Worm (Caenorhabditis elegans) whole organism, L4 larva: Measurements from ENCODE around the gene Y38F1A.8.

Experiments
- F10B5.3 ChIP-seq: sonication (generic microtip); optimal IDR thresholded peaks from 2 replicates; lab custom pipeline; 2016; ENCODE audit warnings: mild to moderate bottlenecking, missing genetic modification characterization, missing compliant biosample characterization
- F44E2.7 ChIP-seq: fragments of 200-800 bp; sonication (Bioruptor generic); IDR thresholded peaks from 2 replicates; pipeline ENCODE4 v2.1.2; 2022; ENCODE audit warnings: missing genetic modification characterization, missing compliant biosample characterization
- aha-1 ChIP-seq: fragments of 150-350 bp; peaks from one replicate; lab custom pipeline; 2014; ENCODE audit warnings: missing biosample characterization, missing genetic modification characterization
- attf-4 ChIP-seq: sonication (generic microtip); optimal IDR thresholded peaks from 3 replicates; lab custom pipeline; 2017; ENCODE audit warnings: missing biosample characterization, missing genetic modification characterization
- ceh-62 ChIP-seq: sonication (generic microtip); optimal IDR thresholded peaks from 2 replicates; lab custom pipeline; 2017; ENCODE audit warnings: missing biosample characterization, missing genetic modification characterization
- ceh-82 ChIP-seq: sonication (generic microtip); optimal IDR thresholded peaks from 2 replicates; lab custom pipeline; 2017; ENCODE audit warnings: missing biosample characterization, missing genetic modification characterization
- cey-2 ChIP-seq: sonication (generic microtip); optimal IDR thresholded peaks from 3 replicates; lab custom pipeline; 2017; ENCODE audit warnings: missing genetic modification characterization, mild to moderate bottlenecking, missing compliant biosample characterization, antibody characterized with exemption, borderline replicate concordance; ENCODE audit not compliant: insufficient read depth
- daf-16 ChIP-seq, 3 experiments: sonication (generic microtip); optimal IDR thresholded peaks; 2 replicates each; lab custom pipeline; 2016 to 2017; ENCODE audit warnings: missing genetic modification characterization in 3 of 3, missing genetic modification reagents in 3 of 3, mild to moderate bottlenecking in 2 of 3, missing compliant biosample characterization in 2 of 3, missing biosample characterization in 1 of 3, moderate library complexity in 1 of 3
- dmd-6 ChIP-seq: fragments of 200-800 bp; sonication (Bioruptor generic); IDR thresholded peaks from 2 replicates; pipeline ENCODE4 v1.3.6; 2022; ENCODE audit warnings: missing genetic modification reagents, missing genetic modification characterization, missing compliant biosample characterization
- dve-1 ChIP-seq: sonication (generic microtip); optimal IDR thresholded peaks from 2 replicates; lab custom pipeline; 2017; ENCODE audit warnings: antibody characterized with exemption, mild to moderate bottlenecking, missing genetic modification characterization, missing compliant biosample characterization; ENCODE audit not compliant: insufficient read depth
- fkh-10 ChIP-seq: fragments of 150-350 bp; optimal IDR thresholded peaks from 2 replicates; lab custom pipeline; 2014; ENCODE audit warnings: missing biosample characterization, missing genetic modification reagents, missing genetic modification characterization
- hlh-11 ChIP-seq: fragments of 200-800 bp; sonication (Bioruptor generic); optimal IDR thresholded peaks from 2 replicates; lab custom pipeline; 2018; ENCODE audit warnings: mild to moderate bottlenecking, missing genetic modification characterization, missing compliant biosample characterization
- hlh-30 ChIP-seq: sonication (generic microtip); optimal IDR thresholded peaks from 2 replicates; lab custom pipeline; 2017; ENCODE audit warnings: antibody characterized with exemption, mild to moderate bottlenecking, missing genetic modification characterization, missing compliant biosample characterization; ENCODE audit not compliant: insufficient read depth
- hmg-1.1 ChIP-seq: fragments of 200-800 bp; sonication (Bioruptor generic); IDR thresholded peaks from 2 replicates; pipeline ENCODE4 v1.3.6; 2022; ENCODE audit warnings: missing genetic modification reagents, missing genetic modification characterization, missing compliant biosample characterization
- lin-1 ChIP-seq: fragments of 200-800 bp; sonication (Bioruptor generic); IDR thresholded peaks from 2 replicates; pipeline ENCODE4 v1.3.6; 2022; ENCODE audit warnings: missing genetic modification reagents, missing genetic modification characterization, missing compliant biosample characterization
- lin-13 ChIP-seq: fragments of 150-350 bp; optimal IDR thresholded peaks from 2 replicates; lab custom pipeline; 2014; ENCODE audit warnings: missing biosample characterization, missing genetic modification reagents, missing genetic modification characterization
- lsy-2 ChIP-seq, 2 experiments: fragments of 150-350 bp in 1 of 2; sonication (generic microtip) in 1 of 2; optimal IDR thresholded peaks; 2 replicates each; lab custom pipeline; 2014 to 2017; ENCODE audit warnings: missing biosample characterization in 2 of 2, missing genetic modification characterization in 2 of 2
- mdl-1 ChIP-seq, 2 experiments: fragments of 150-350 bp in 1 of 2; sonication (generic microtip) in 1 of 2; optimal IDR thresholded peaks; 2 replicates each; lab custom pipeline; 2014 to 2017; ENCODE audit warnings: missing biosample characterization in 2 of 2, missing genetic modification characterization in 2 of 2
- mep-1 ChIP-seq: fragments of 150-350 bp; sonication (generic microtip); optimal IDR thresholded peaks from 3 replicates; lab custom pipeline; 2014; ENCODE audit warnings: missing biosample characterization, missing genetic modification characterization
- mxl-3 ChIP-seq: fragments of 200-800 bp; sonication (Bioruptor generic); optimal IDR thresholded peaks from 2 replicates; lab custom pipeline; 2018; ENCODE audit warnings: mild to moderate bottlenecking, missing genetic modification characterization, missing compliant biosample characterization
- nhr-102 ChIP-seq: sonication (generic microtip); optimal IDR thresholded peaks from 2 replicates; lab custom pipeline; 2016; ENCODE audit warnings: mild to moderate bottlenecking, missing genetic modification characterization, moderate library complexity, missing compliant biosample characterization
- nhr-111 ChIP-seq: fragments of 200-800 bp; sonication (Bioruptor generic); optimal IDR thresholded peaks from 2 replicates; lab custom pipeline; 2018; ENCODE audit warnings: mild to moderate bottlenecking, missing genetic modification characterization, missing compliant biosample characterization
- nhr-28 ChIP-seq: fragments of 150-350 bp; optimal IDR thresholded peaks from 2 replicates; lab custom pipeline; 2014; ENCODE audit warnings: missing biosample characterization, missing genetic modification characterization
- nhr-42 ChIP-seq: fragments of 200-800 bp; sonication (Bioruptor generic); IDR thresholded peaks from 2 replicates; pipeline ENCODE4 v1.3.6; 2022; ENCODE audit warnings: missing genetic modification characterization, missing compliant biosample characterization
- nhr-48 ChIP-seq: sonication (generic microtip); optimal IDR thresholded peaks from 2 replicates; lab custom pipeline; 2016; ENCODE audit warnings: mild to moderate bottlenecking, missing genetic modification characterization, missing compliant biosample characterization
- nhr-77 ChIP-seq: fragments of 150-350 bp; optimal IDR thresholded peaks from 2 replicates; lab custom pipeline; 2014; ENCODE audit warnings: missing biosample characterization, missing genetic modification characterization
- pha-4 ChIP-seq, 2 experiments: fragments of 150-350 bp in 1 of 2; fragments of 200-800 bp in 1 of 2; sonication (Bioruptor generic) in 1 of 2; IDR thresholded peaks in 1 of 2; optimal IDR thresholded peaks in 1 of 2; 2 replicates each; pipeline versions ENCODE4 v1.3.6 to Lab custom; 2014 to 2022; ENCODE audit warnings: missing genetic modification characterization in 2 of 2, missing genetic modification reagents in 2 of 2, missing biosample characterization in 1 of 2, missing compliant biosample characterization in 1 of 2
- php-3 ChIP-seq: fragments of 200-800 bp; sonication (Bioruptor generic); IDR thresholded peaks from 2 replicates; pipeline ENCODE4 v1.3.6; 2022; ENCODE audit warnings: missing genetic modification reagents, missing genetic modification characterization, missing compliant biosample characterization
- pqm-1 ChIP-seq: sonication (generic microtip); optimal IDR thresholded peaks from 2 replicates; lab custom pipeline; 2017; ENCODE audit warnings: missing biosample characterization, missing genetic modification characterization
- rbr-2 ChIP-seq: sonication (generic microtip); optimal IDR thresholded peaks from 2 replicates; lab custom pipeline; 2016; ENCODE audit warnings: missing genotype, missing genetic modification characterization, missing compliant biosample characterization
- sdz-12 ChIP-seq: fragments of 200-800 bp; sonication (Bioruptor generic); optimal IDR thresholded peaks from 2 replicates; lab custom pipeline; 2018; ENCODE audit warnings: mild to moderate bottlenecking, missing genetic modification characterization, missing compliant biosample characterization
- snpc-1.2 ChIP-seq: fragments of 200-800 bp; sonication (Bioruptor generic); IDR thresholded peaks from 2 replicates; pipeline ENCODE4 v1.3.6; 2022; ENCODE audit warnings: missing genetic modification reagents, missing genetic modification characterization, missing compliant biosample characterization
- spr-3 ChIP-seq: fragments of 200-800 bp; sonication (Bioruptor generic); optimal IDR thresholded peaks from 2 replicates; lab custom pipeline; 2018; ENCODE audit warnings: mild to moderate bottlenecking, missing genetic modification characterization, missing compliant biosample characterization
- tra-1 ChIP-seq: fragments of 200-800 bp; sonication (Bioruptor generic); IDR thresholded peaks from 2 replicates; pipeline ENCODE4 v1.3.6; 2022; ENCODE audit warnings: missing genetic modification reagents, missing genetic modification characterization, missing compliant biosample characterization
- unc-62 ChIP-seq, 3 experiments: fragments of 150-350 bp in 1 of 3; sonication (generic microtip); optimal IDR thresholded peaks in 2 of 3; peaks in 1 of 3; 1 replicate in 1 of 3; 2 replicates in 2 of 3; lab custom pipeline; 2014 to 2017; ENCODE audit warnings: missing biosample characterization in 3 of 3, missing genetic modification characterization in 3 of 3, missing genetic modification reagents in 3 of 3, missing genotype in 1 of 3
- zfp-2 ChIP-seq: sonication (generic microtip); optimal IDR thresholded peaks from 2 replicates; lab custom pipeline; 2016; ENCODE audit warnings: mild to moderate bottlenecking, missing genetic modification characterization, missing compliant biosample characterization
- zip-11 ChIP-seq: fragments of 200-800 bp; sonication (Bioruptor generic); IDR thresholded peaks from 2 replicates; pipeline ENCODE4 v1.3.6; 2022; ENCODE audit warnings: missing genetic modification characterization, missing compliant biosample characterization
- ztf-11 ChIP-seq: fragments of 150-350 bp; optimal IDR thresholded peaks from 2 replicates; lab custom pipeline; 2014; ENCODE audit warnings: missing biosample characterization, missing genetic modification characterization

Y38F1A.8 gene

ce11 chrII:13012684-13013083 lies 12.0 kb upstream of the Y38F1A.8 start (continued):
- TF ChIP-seq unc-62 (GFP tag; optimal IDR thresholded peaks at IDR 0.05 in 1 of 2; lab: Kevin White, UChicago) (peak in 1 of 2 experiments; percentile 29), unc-62 (tag; optimal IDR thresholded peaks at IDR 0.05; lab: Kevin White, UChicago) (no peak), tra-1 (GFP tag; lab: Robert Waterston, UW) (0 out of 2 replicates have a peak, but pooled peaks have one; percentile 37), lin-1 (GFP tag; lab: Robert Waterston, UW) (no peak), ztf-11 (tag; lab: Kevin White, UChicago) (no peak), ceh-82 (no peak)

DNA sequence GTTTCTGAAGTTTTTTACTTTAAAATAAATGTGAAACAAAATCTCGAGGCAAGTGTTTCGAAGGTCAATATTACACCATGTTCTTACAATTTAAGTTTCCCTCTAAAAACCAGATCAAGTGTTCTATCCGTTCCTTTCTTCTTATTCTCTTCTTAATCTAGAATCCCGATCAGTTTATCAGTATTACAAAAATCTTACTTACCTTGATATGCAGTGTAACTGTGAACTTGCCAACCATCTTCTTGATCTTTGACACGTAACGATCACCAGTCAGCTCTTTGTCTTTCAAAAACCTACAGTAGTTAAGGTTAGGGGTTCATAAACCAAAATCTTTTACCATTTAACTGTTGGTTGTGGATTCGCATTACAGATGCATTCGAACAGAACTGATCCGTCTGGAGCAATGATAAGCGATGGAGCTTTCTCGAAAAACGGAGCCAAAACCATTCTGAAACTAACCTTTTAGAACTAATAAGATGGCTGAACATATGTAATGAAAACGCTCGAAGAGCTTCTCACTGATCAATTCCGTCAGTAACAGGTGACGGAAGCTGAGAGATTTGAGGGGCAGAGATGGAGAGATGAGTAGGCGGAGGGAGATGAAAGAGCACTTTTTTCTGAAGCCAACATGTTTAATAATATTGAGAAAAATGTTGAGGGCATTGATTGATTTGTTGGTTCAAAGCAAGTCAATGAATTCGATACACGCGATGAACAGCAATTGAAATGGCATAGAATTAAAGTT lies 7.2 kb upstream of the Y38F1A.8 start, which contains the start of gene oig-2:
Gene oig-2, minus strand, starts transcription at position 448 of the 745 bp plus-strand sequence.
- TF ChIP-seq nhr-42 (no peak), nhr-102 (no peak), sdz-12 (GFP tag; lab: Kevin White, UChicago) (no peak), aha-1 (peak; percentile 69), hmg-1.1 (0 out of 2 replicates have a peak, but pooled peaks have one; percentile 26), rbr-2 (tag; lab: Kevin White, UChicago) (no peak), zip-11 (no peak), php-3 (GFP tag; lab: Robert Waterston, UW) (no peak), zfp-2 (tag; lab: Kevin White, UChicago) (no peak), unc-62 (GFP tag; optimal IDR thresholded peaks at IDR 0.05 in 1 of 2; lab: Kevin White, UChicago) (peak in 1 of 2 experiments; percentile 72), unc-62 (tag; optimal IDR thresholded peaks at IDR 0.05; lab: Kevin White, UChicago) (no peak), nhr-111 (no peak), fkh-10 (no peak)

DNA sequence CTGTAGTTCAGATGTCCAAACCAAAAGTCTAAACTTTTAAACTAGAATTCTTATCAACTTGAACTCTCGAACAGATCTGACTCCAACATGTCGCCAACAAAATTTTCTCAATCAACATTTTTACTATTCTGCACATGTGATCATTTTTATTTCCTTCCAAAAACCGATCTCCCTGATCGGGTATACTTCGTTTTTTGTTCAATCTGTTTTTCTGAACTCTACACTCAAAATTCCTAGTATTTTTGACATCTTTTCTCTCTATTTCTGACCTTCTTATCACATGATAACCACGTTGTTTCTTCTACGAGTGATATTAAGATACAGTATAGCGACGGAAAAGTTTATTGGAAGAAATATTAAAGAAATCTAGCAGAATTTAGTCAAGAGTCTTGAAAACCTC lies 5.6 kb upstream of the Y38F1A.8 start:
- TF ChIP-seq attf-4 = no peak
- peak; percentile 49 for TF ChIP-seq nhr-48 (tag; lab: Kevin White, UChicago)
- no peak for TF ChIP-seq ceh-62 (tag; lab: Kevin White, UChicago)
- TF ChIP-seq pha-4 (GFP tag; IDR thresholded peaks at IDR 0.05; lab: Robert Waterston, UW) = no peak
- TF ChIP-seq pha-4 (tag; optimal IDR thresholded peaks at IDR 0.05; lab: Kevin White, UChicago) = no peak
- no peak for TF ChIP-seq F44E2.7 (GFP tag; lab: Robert Waterston, UW)
- TF ChIP-seq spr-3 (GFP tag; lab: Kevin White, UChicago) = no peak
- peak; percentile 84 for TF ChIP-seq mxl-3 (GFP tag; lab: Kevin White, UChicago)
- TF ChIP-seq hlh-30 (tag; lab: Kevin White, UChicago) = peak; percentile 74
- peak; percentile 93 for TF ChIP-seq nhr-28 (tag; lab: Kevin White, UChicago)
- peak; percentile 81 for TF ChIP-seq hlh-11 (tag; lab: Kevin White, UChicago)
- TF ChIP-seq nhr-77 = peak; percentile 67
- no peak for TF ChIP-seq snpc-1.2
- peak in 1 of 2 experiments; percentile 91 for TF ChIP-seq unc-62 (GFP tag; optimal IDR thresholded peaks at IDR 0.05 in 1 of 2; lab: Kevin White, UChicago)
- TF ChIP-seq unc-62 (tag; optimal IDR thresholded peaks at IDR 0.05; lab: Kevin White, UChicago) = no peak
- TF ChIP-seq mep-1 = peak; percentile 58
- no peak for TF ChIP-seq daf-16 (GFP tag; optimal IDR thresholded peaks at IDR 0.05; lab: Kevin White, UChicago)
- peak; percentile 84 for TF ChIP-seq daf-16 (tag; optimal IDR thresholded peaks at IDR 0.05; lab: Kevin White, UChicago)
- no peak for TF ChIP-seq F10B5.3 (tag; lab: Kevin White, UChicago)
- TF ChIP-seq php-3 (GFP tag; lab: Robert Waterston, UW) = 0 out of 2 replicates have a peak, but pooled peaks have one; percentile 29
- TF ChIP-seq lsy-2 (tag; optimal IDR thresholded peaks at IDR 0.05; lab: Kevin White, UChicago) = peak in 1 of 2 experiments; percentile 45
- TF ChIP-seq mdl-1 (tag; optimal IDR thresholded peaks at IDR 0.05; lab: Kevin White, UChicago) = peak in 1 of 2 experiments; percentile 63
- TF ChIP-seq dve-1 (tag; lab: Kevin White, UChicago) = peak; percentile 91
- TF ChIP-seq lin-13 (GFP tag; lab: Kevin White, UChicago) = no peak
- TF ChIP-seq dmd-6 (GFP tag; lab: Robert Waterston, UW) = peak; percentile 74
- TF ChIP-seq cey-2 (tag; lab: Kevin White, UChicago) = no peak
- TF ChIP-seq pqm-1 (tag; lab: Kevin White, UChicago) = peak; percentile 12
